Worm (Caenorhabditis elegans): ENCODE data around the gene gst-38.

Gene gst-38

ce11 chrV:15928325-15928724 is 12.5 kb upstream of the gst-38 start, which contains the start of gene pzf-1:
Gene pzf-1 (minus strand): TSS chrV:15928425.
- TF ChIP-seq fos-1 (tag; optimal IDR thresholded peaks at IDR 0.05) (no peak), elt-3 (tag; optimal IDR thresholded peaks at IDR 0.05) (no peak), nhr-77 (tag; optimal IDR thresholded peaks at IDR 0.05) (no peak), nhr-67 (tag; optimal IDR thresholded peaks at IDR 0.05) (no peak), R02D3.7 (tag; optimal IDR thresholded peaks at IDR 0.05) (no peak), ceh-9 (tag; optimal IDR thresholded peaks at IDR 0.05) (no peak)

ce11 chrV:15924307-15924706 is 8.4 kb upstream of the gst-38 start, which contains the start of gene nhr-108:
Gene nhr-108 (minus strand): TSS chrV:15924472.
- TF ChIP-seq nhr-28 (tag; optimal IDR thresholded peaks at IDR 0.05) (no peak), fos-1 (tag; optimal IDR thresholded peaks at IDR 0.05) (no peak), fkh-10 (GFP tag; optimal IDR thresholded peaks at IDR 0.05) (no peak), elt-2 (tag; optimal IDR thresholded peaks at IDR 0.05) (peak; percentile 42), nhr-67 (tag; optimal IDR thresholded peaks at IDR 0.05) (no peak), lsy-12 (tag; optimal IDR thresholded peaks at IDR 0.05) (no peak)

ce11 chrV:15922979-15923378 is 7.1 kb upstream of the gst-38 start, which contains the start of gene F35E8.13:
Gene F35E8.13 (plus strand): TSS chrV:15923279.
- TF ChIP-seq elt-3 (tag; optimal IDR thresholded peaks at IDR 0.05) (no peak), aly-2 (tag; optimal IDR thresholded peaks at IDR 0.05) (no peak), nhr-12 (tag; optimal IDR thresholded peaks at IDR 0.05) (no peak), eor-1 (tag; optimal IDR thresholded peaks at IDR 0.05) (no peak), nfya-1 (tag; optimal IDR thresholded peaks at IDR 0.05; ENCODE audit: insufficient read depth) (no peak), fkh-2 (tag; optimal IDR thresholded peaks at IDR 0.05) (no peak), egl-27 (tag; optimal IDR thresholded peaks at IDR 0.05) (no peak), lsy-12 (tag; optimal IDR thresholded peaks at IDR 0.05) (no peak), elt-2 (tag; optimal IDR thresholded peaks at IDR 0.05) (no peak), unc-39 (tag; optimal IDR thresholded peaks at IDR 0.05) (no peak), snpc-4 (tag; optimal IDR thresholded peaks at IDR 0.05) (no peak)

- TF ChIP-seq snpc-4 (tag; optimal IDR thresholded peaks at IDR 0.05) (no peak), ceh-82 (tag; optimal IDR thresholded peaks at IDR 0.05) (no peak), nhr-12 (tag; optimal IDR thresholded peaks at IDR 0.05) (no peak), pqm-1 (tag; optimal IDR thresholded peaks at IDR 0.05) (peak; percentile 38), elt-2 (tag; optimal IDR thresholded peaks at IDR 0.05) (peak; percentile 46)
Observed at ce11 chrV:15921102-15921501, 5.2 kb upstream of the gst-38 start, which contains the start of gene cdr-1. Gene cdr-1 (plus strand): TSS chrV:15921309.

- no peak for TF ChIP-seq nfya-1 (tag; optimal IDR thresholded peaks at IDR 0.05; ENCODE audit: insufficient read depth)
- no peak for TF ChIP-seq nhr-28 (tag; optimal IDR thresholded peaks at IDR 0.05)
- TF ChIP-seq pha-4 (tag; optimal IDR thresholded peaks at IDR 0.05) = no peak
- no peak for TF ChIP-seq nhr-23 (tag; optimal IDR thresholded peaks at IDR 0.05)
- TF ChIP-seq unc-39 (tag; optimal IDR thresholded peaks at IDR 0.05) = no peak
- no peak for TF ChIP-seq nhr-76 (tag; optimal IDR thresholded peaks at IDR 0.05)
- no peak for TF ChIP-seq ceh-82 (tag; optimal IDR thresholded peaks at IDR 0.05)
Observed at ce11 chrV:15920273-15920672, 4.4 kb upstream of the gst-38 start, which contains the start of gene F35E8.10. Gene F35E8.10 (minus strand): TSS chrV:15920373.

- TF ChIP-seq ztf-4 (tag; optimal IDR thresholded peaks at IDR 0.05) = no peak
- TF ChIP-seq fkh-2 (tag; optimal IDR thresholded peaks at IDR 0.05) = no peak
- TF ChIP-seq zag-1 (tag; optimal IDR thresholded peaks at IDR 0.05) = no peak
- TF ChIP-seq mml-1 (tag; optimal IDR thresholded peaks at IDR 0.05) = no peak
- TF ChIP-seq daf-12 (tag; optimal IDR thresholded peaks at IDR 0.05) = no peak
- TF ChIP-seq eor-1 (tag; optimal IDR thresholded peaks at IDR 0.05) = no peak
- no peak for TF ChIP-seq aly-2 (tag; optimal IDR thresholded peaks at IDR 0.05)
- no peak for TF ChIP-seq nhr-12 (tag; optimal IDR thresholded peaks at IDR 0.05)
- TF ChIP-seq ztf-11 (tag; optimal IDR thresholded peaks at IDR 0.05) = no peak
- TF ChIP-seq snpc-4 (tag; optimal IDR thresholded peaks at IDR 0.05) = no peak
- TF ChIP-seq ama-1 (optimal IDR thresholded peaks at IDR 0.05) = no peak
- no peak for TF ChIP-seq nhr-67 (tag; optimal IDR thresholded peaks at IDR 0.05)
- TF ChIP-seq ceh-82 (tag; optimal IDR thresholded peaks at IDR 0.05) = no peak
- no peak for TF ChIP-seq mdl-1 (tag; optimal IDR thresholded peaks at IDR 0.05)
- no peak for TF ChIP-seq ceh-9 (tag; optimal IDR thresholded peaks at IDR 0.05)
- no peak for TF ChIP-seq nhr-23 (tag; optimal IDR thresholded peaks at IDR 0.05)
- no peak for TF ChIP-seq elt-1 (tag; optimal IDR thresholded peaks at IDR 0.05)
- no peak for TF ChIP-seq sea-2 (GFP tag; optimal IDR thresholded peaks at IDR 0.05)
Observed at ce11 chrV:15917458-15917857, 1.6 kb upstream of the gst-38 start, which contains the start of gene F35E8.9. Gene F35E8.9 (minus strand): TSS chrV:15917558.

Measured in whole organism, L3 larva.